Fruit fly (Drosophila melanogaster) whole organism: ENCODE data around the gene CG13084.
A peak's percentile ranks its signal among the peaks of the same experiment; 100 is the strongest.

ENCODE experiments used
- CG8478 ChIP-seq: fragments of >200 bp; optimal IDR thresholded peaks from 2 replicates; lab custom pipeline; 2018; ENCODE audit warnings: inconsistent platforms
- Dll ChIP-seq: fragments of >200 bp; optimal IDR thresholded peaks from 2 replicates; lab custom pipeline; 2017
- EcR ChIP-seq, 2 experiments: fragments of >200 bp; optimal IDR thresholded peaks; 2 replicates each; lab custom pipeline; 2017; ENCODE audit warnings: missing biosample characterization in 2 of 2, missing genetic modification characterization in 2 of 2, missing genetic modification reagents in 2 of 2
- pan ChIP-seq: fragments of >200 bp; optimal IDR thresholded peaks from 2 replicates; lab custom pipeline; 2017
- psq ChIP-seq: fragments of >200 bp; optimal IDR thresholded peaks from 2 replicates; lab custom pipeline; 2017
- usp ChIP-seq: fragments of >200 bp; optimal IDR thresholded peaks from 2 replicates; lab custom pipeline; 2017; ENCODE audit warnings: missing biosample characterization, missing genetic modification characterization, mixed read lengths

Gene CG13084

dm6 chr2L:19484539-19484938 is at the start of gene CG13084, which contains the start of gene CG10195:
TSS of gene CG13084 (plus strand) at chr2L:19484930.
TSS of gene CG10195 (minus strand) at chr2L:19484705.
- no peak for TF ChIP-seq Dll
- TF ChIP-seq usp (GFP tag; lab: Kevin White, UChicago) = no peak
- TF ChIP-seq EcR (GFP tag; optimal IDR thresholded peaks at IDR 0.05; lab: Kevin White, UChicago) = no peak
- no peak for TF ChIP-seq CG8478 (lab: Kevin White, UChicago)
- no peak for TF ChIP-seq pan (lab: Kevin White, UChicago)
- TF ChIP-seq psq (lab: Kevin White, UChicago) = no peak

dm6 chr2L:19438685-19439597 is 45.8 kb upstream of the CG13084 start:
- TF ChIP-seq EcR (GFP tag; optimal IDR thresholded peaks at IDR 0.05; lab: Kevin White, UChicago) (no peak), psq (lab: Kevin White, UChicago) (no peak), Dll (no peak), usp (GFP tag; lab: Kevin White, UChicago) (no peak), CG8478 (lab: Kevin White, UChicago) (no peak), pan (lab: Kevin White, UChicago) (no peak)

- no peak for TF ChIP-seq EcR (GFP tag; optimal IDR thresholded peaks at IDR 0.05; lab: Kevin White, UChicago)
- TF ChIP-seq psq (lab: Kevin White, UChicago) = no peak
- TF ChIP-seq usp (GFP tag; lab: Kevin White, UChicago) = no peak
- no peak for TF ChIP-seq Dll
Observed at dm6 chr2L:19439598-19440230, 45.0 kb upstream of the CG13084 start.

- TF ChIP-seq usp (GFP tag; lab: Kevin White, UChicago) (no peak), EcR (GFP tag; optimal IDR thresholded peaks at IDR 0.05; lab: Kevin White, UChicago) (no peak), pan (lab: Kevin White, UChicago) (no peak)
Observed at dm6 chr2L:19440285-19440684, 44.4 kb upstream of the CG13084 start.

- TF ChIP-seq EcR (GFP tag; optimal IDR thresholded peaks at IDR 0.05; lab: Kevin White, UChicago) = peak in 1 of 2 experiments; percentile 75
- TF ChIP-seq pan (lab: Kevin White, UChicago) = no peak
- TF ChIP-seq CG8478 (lab: Kevin White, UChicago) = no peak
Observed at dm6 chr2L:19440732-19441131, 44.0 kb upstream of the CG13084 start.

- TF ChIP-seq EcR (GFP tag; optimal IDR thresholded peaks at IDR 0.05; lab: Kevin White, UChicago) (no peak), usp (GFP tag; lab: Kevin White, UChicago) (no peak), pan (lab: Kevin White, UChicago) (no peak), psq (lab: Kevin White, UChicago) (no peak), Dll (no peak), CG8478 (lab: Kevin White, UChicago) (no peak)
Observed at dm6 chr2L:19441339-19441738, 43.4 kb upstream of the CG13084 start.

- TF ChIP-seq CG8478 (lab: Kevin White, UChicago) = no peak
- no peak for TF ChIP-seq pan (lab: Kevin White, UChicago)
- TF ChIP-seq Dll = no peak
Observed at dm6 chr2L:19441791-19442190, 42.9 kb upstream of the CG13084 start, which contains the start of gene RanGAP. TSS of gene RanGAP (plus strand) at chr2L:19441959.

dm6 chr2L:19442627-19443026 is 42.1 kb upstream of the CG13084 start, which contains the start of gene CG10237:
TSS of gene CG10237 (minus strand) at chr2L:19442727.
- TF ChIP-seq Dll = no peak
- TF ChIP-seq CG8478 (lab: Kevin White, UChicago) = no peak
- TF ChIP-seq psq (lab: Kevin White, UChicago) = no peak

dm6 chr2L:19444734-19445140 is 40.0 kb upstream of the CG13084 start, which contains the start of gene Hs2st:
TSS of gene Hs2st (minus strand) at chr2L:19444750.
- no peak for TF ChIP-seq EcR (GFP tag; optimal IDR thresholded peaks at IDR 0.05; lab: Kevin White, UChicago)

dm6 chr2L:19452535-19453317 is 32.0 kb upstream of the CG13084 start:
- TF ChIP-seq usp (GFP tag; lab: Kevin White, UChicago) = no peak
- TF ChIP-seq psq (lab: Kevin White, UChicago) = no peak
- TF ChIP-seq CG8478 (lab: Kevin White, UChicago) = no peak

dm6 chr2L:19453381-19453780 is 31.3 kb upstream of the CG13084 start, which contains the start of gene Top2:
TSS of gene Top2 (minus strand) at chr2L:19453490.
- TF ChIP-seq psq (lab: Kevin White, UChicago) (no peak), CG8478 (lab: Kevin White, UChicago) (no peak)
